Worm (Caenorhabditis elegans) whole organism, L2 larva: ENCODE results near the gene F53C3.3.

Source experiments
- lin-39 ChIP-seq: fragments of 150-350 bp; optimal IDR thresholded peaks from 2 replicates; lab custom pipeline; 2014; ENCODE audit warnings: missing biosample characterization, missing genetic modification reagents, missing genetic modification characterization
- nhr-237 ChIP-seq: fragments of 150-350 bp; optimal IDR thresholded peaks from 2 replicates; lab custom pipeline; 2014; ENCODE audit warnings: missing biosample characterization, missing genetic modification characterization
- nhr-25 ChIP-seq: fragments of 150-350 bp; sonication (generic microtip); optimal IDR thresholded peaks from 3 replicates; lab custom pipeline; 2014; ENCODE audit warnings: missing biosample characterization, missing genetic modification characterization
- skn-1 ChIP-seq: sonication (generic microtip); optimal IDR thresholded peaks from 2 replicates; lab custom pipeline; 2017; ENCODE audit warnings: missing biosample characterization, missing genetic modification characterization
- unc-62 ChIP-seq: fragments of 150-350 bp; optimal IDR thresholded peaks from 2 replicates; lab custom pipeline; 2014; ENCODE audit warnings: missing biosample characterization, missing genetic modification reagents, missing genetic modification characterization

DNA sequence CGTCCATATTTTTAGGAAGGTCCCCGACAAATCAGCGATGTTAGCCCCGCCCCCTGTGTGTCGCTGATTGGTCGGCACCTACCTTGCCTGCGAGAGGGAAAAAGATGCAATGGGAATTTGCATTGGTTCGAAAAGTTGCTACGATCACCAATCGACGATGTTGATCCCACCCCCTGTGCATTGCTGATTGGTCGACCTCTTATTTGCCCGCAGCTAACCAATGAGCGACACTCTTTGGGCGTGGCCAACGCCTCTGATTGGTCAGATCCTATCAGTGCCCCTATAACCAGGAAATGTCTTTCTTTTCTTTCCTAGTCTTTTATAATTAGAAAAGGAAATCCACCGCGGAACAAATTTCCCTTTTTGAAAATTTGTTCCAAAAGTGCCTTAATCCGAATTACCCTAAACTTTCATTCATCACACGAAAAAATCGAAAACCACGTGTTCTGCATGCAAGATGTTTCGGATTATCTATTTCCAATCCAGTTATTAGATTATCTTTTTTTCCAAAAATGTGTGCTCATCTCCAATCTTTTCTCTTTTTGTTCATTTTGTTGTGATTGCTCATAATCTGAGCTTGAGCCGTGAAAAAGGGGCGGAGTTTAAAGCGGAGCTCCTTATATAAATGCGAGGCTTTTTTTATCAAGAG, 15.5 kb downstream of the F53C3.3 start:
- TF ChIP-seq unc-62 (no peak), nhr-237 (no peak), lin-39 (tag; lab: Kevin White, UChicago) (no peak), nhr-25 (tag; lab: Kevin White, UChicago) (no peak), skn-1 (tag; lab: Kevin White, UChicago) (no peak)
